Worm (Caenorhabditis elegans): ENCODE results near the gene B0281.4.
"Not testable (repeated sequence)": the region's sequence is repeated elsewhere in the genome, so short reads cannot be mapped to it uniquely, and the experiment has no call there.

The B0281.4 gene

DNA sequence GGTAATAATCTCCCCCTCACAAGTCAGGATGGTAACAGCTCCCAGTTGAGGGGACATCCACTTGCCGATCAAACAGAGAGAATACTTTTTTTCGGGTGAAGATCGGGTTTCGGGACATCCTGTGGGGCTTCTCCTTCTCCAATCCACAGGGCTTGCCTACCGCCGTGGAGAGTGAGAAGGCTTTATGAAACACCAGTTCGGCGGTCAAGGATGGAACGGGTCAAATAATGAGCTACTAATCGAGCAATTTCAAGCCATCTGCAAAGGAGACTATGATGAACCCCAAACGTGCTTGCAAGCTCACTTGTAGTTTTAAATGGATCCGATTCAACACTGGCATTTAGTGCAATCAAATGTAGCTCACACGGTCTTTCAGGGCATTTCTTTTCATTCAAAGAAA, 13.9 kb downstream of the B0281.4 start:
- TF ChIP-seq aly-2 (tag; optimal IDR thresholded peaks at IDR 0.05) (no peak), dmd-4 (tag; optimal IDR thresholded peaks at IDR 0.05) (no peak), Y55F3AM.14 (GFP tag; optimal IDR thresholded peaks at IDR 0.05) (no peak)

DNA sequence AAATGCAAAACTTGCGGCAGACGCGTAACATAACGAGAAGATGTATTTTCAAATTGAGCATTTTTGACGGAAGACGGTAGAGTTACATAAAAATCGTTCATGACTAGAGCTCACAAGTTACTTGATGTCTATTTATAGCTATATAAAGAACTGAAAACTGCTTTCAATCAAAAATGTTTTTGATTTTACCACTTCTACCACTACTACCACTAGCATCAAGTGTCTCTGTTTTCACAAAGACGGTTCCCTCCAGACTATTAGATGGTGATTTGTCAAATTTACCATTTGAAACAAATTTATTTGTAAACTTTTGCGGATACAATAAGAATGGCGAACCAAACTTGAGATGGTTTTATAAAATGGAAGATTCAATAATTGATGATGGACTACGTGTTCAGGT, 16.0 kb downstream of the B0281.4 start, which contains the start of gene K09F6.9:
K09F6.9 (minus strand) TSS at position 101 of the 400 bp plus-strand sequence.
- TF ChIP-seq lsy-2, nhr-25, gmeb-1 (tag; optimal IDR thresholded peaks at IDR 0.05): not testable (repeated sequence)

ce11 chrII:2279839-2280238, 18.8 kb downstream of the B0281.4 start, which contains the start of gene K09F6.11:
TSS of gene K09F6.11 (plus strand) at chrII:2280139.
- no peak for TF ChIP-seq mab-5 (tag; optimal IDR thresholded peaks at IDR 0.05)
- no peak for TF ChIP-seq Y55F3AM.14 (GFP tag; optimal IDR thresholded peaks at IDR 0.05)
- TF ChIP-seq nhr-11 (tag; optimal IDR thresholded peaks at IDR 0.05), result no peak
- no peak for TF ChIP-seq ztf-11 (tag; optimal IDR thresholded peaks at IDR 0.05)
- TF ChIP-seq peb-1 (tag; optimal IDR thresholded peaks at IDR 0.05), result no peak
- no peak for TF ChIP-seq C34F6.9 (tag; optimal IDR thresholded peaks at IDR 0.05)
- no peak for TF ChIP-seq nhr-10 (tag; optimal IDR thresholded peaks at IDR 0.05)
- TF ChIP-seq egl-27 (tag; optimal IDR thresholded peaks at IDR 0.05), result no peak
- TF ChIP-seq blmp-1 (tag; optimal IDR thresholded peaks at IDR 0.05; ENCODE audit: insufficient read depth), result no peak
- no peak for TF ChIP-seq nhr-129 (tag; optimal IDR thresholded peaks at IDR 0.05)
- TF ChIP-seq lin-11 (tag; optimal IDR thresholded peaks at IDR 0.05), result no peak

- TF ChIP-seq aly-2 (tag; optimal IDR thresholded peaks at IDR 0.05) (no peak), lsy-2 (tag; optimal IDR thresholded peaks at IDR 0.05) (no peak), mdl-1 (tag; optimal IDR thresholded peaks at IDR 0.05) (no peak), unc-39 (tag; optimal IDR thresholded peaks at IDR 0.05) (no peak), zag-1 (tag; optimal IDR thresholded peaks at IDR 0.05) (no peak), nhr-77 (tag; optimal IDR thresholded peaks at IDR 0.05) (no peak), elt-1 (tag; optimal IDR thresholded peaks at IDR 0.05) (no peak), C34F6.9 (tag; optimal IDR thresholded peaks at IDR 0.05) (no peak), sma-3 (GFP tag; optimal IDR thresholded peaks at IDR 0.05) (no peak), gmeb-1 (tag; optimal IDR thresholded peaks at IDR 0.05) (no peak), lin-11 (tag; optimal IDR thresholded peaks at IDR 0.05) (no peak), R02D3.7 (tag; optimal IDR thresholded peaks at IDR 0.05) (no peak)
These were observed 19.4 kb downstream of the B0281.4 start, which contains the start of gene K09F6.6 for ce11 chrII:2279263-2279662. TSS of gene K09F6.6 (minus strand) at chrII:2279305.

DNA sequence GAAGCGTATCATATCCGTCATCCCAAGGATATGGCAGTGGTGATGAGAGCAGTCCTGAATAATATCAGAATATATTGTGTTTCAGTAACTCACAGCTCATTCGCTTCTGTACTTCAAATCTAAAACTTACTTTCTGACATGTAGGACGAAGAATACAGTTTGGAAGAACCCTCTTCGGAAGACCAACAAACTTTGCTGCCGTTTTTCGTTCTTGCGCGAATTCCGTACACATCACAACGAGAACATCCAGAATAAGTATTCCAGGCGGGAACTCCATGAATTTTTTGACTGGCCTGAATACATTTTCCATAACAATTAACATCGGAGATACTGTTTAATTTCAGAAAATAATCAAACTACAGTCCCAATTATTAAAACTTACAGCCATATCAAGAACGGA, 21.2 kb downstream of the B0281.4 start, which contains the start of gene K09F6.15:
K09F6.15 (minus strand) TSS at position 101 of the 400 bp plus-strand sequence.
- TF ChIP-seq unc-62 (GFP tag; optimal IDR thresholded peaks at IDR 0.05) (no peak), egl-27 (tag; optimal IDR thresholded peaks at IDR 0.05) (no peak)

DNA sequence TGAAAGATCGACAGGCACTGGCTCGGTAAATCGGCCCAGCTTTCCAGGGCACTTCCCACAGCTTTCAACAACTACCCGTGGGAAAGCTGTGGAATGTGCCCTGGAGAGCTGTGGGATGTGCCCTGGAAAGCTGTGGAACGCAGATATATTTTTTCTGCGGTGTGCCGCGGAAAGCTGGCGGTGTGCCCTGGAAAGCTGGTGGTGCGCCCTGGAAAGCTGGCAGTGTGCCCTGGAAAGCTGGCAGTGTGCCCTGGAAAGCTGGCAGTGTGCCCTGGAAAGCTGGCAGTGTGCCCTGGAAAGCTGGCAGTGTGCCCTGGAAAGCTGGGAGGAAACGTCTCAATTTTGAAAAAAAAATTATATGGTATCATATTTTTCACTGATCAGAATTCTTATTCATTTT, 24.9 kb downstream of the B0281.4 start:
- no peak for TF ChIP-seq dmd-4 (tag; optimal IDR thresholded peaks at IDR 0.05)
- no peak for TF ChIP-seq ama-1 (optimal IDR thresholded peaks at IDR 0.05)
- no peak for TF ChIP-seq mdl-1 (tag; optimal IDR thresholded peaks at IDR 0.05)
- TF ChIP-seq F13H6.1 (tag; optimal IDR thresholded peaks at IDR 0.05), result no peak
- TF ChIP-seq nhr-10 (tag; optimal IDR thresholded peaks at IDR 0.05), result no peak
- no peak for TF ChIP-seq skn-1 (tag; optimal IDR thresholded peaks at IDR 0.05)
- no peak for TF ChIP-seq nhr-12 (tag; optimal IDR thresholded peaks at IDR 0.05)
- no peak for TF ChIP-seq nhr-11 (tag; optimal IDR thresholded peaks at IDR 0.05)
- no peak for TF ChIP-seq nhr-6 (tag; optimal IDR thresholded peaks at IDR 0.05)
- no peak for TF ChIP-seq ztf-11 (tag; optimal IDR thresholded peaks at IDR 0.05)
- no peak for TF ChIP-seq fos-1 (tag; optimal IDR thresholded peaks at IDR 0.05)
- TF ChIP-seq ztf-1 (GFP tag; conservative IDR thresholded peaks at IDR 0.05), result no peak
- TF ChIP-seq elt-1 (tag; optimal IDR thresholded peaks at IDR 0.05), result no peak
- TF ChIP-seq crh-2 (tag; optimal IDR thresholded peaks at IDR 0.05), result no peak
- no peak for TF ChIP-seq ceh-16 (tag; optimal IDR thresholded peaks at IDR 0.05)
- no peak for TF ChIP-seq C34F6.9 (tag; optimal IDR thresholded peaks at IDR 0.05)
- no peak for TF ChIP-seq blmp-1 (tag; optimal IDR thresholded peaks at IDR 0.05; ENCODE audit: insufficient read depth)
- TF ChIP-seq nhr-77 (tag; optimal IDR thresholded peaks at IDR 0.05), result no peak
- no peak for TF ChIP-seq ceh-82 (tag; optimal IDR thresholded peaks at IDR 0.05)

All from whole organism, L2 larva.